Fruit fly (Drosophila melanogaster) whole organism, embryonic: Measurements from ENCODE around the gene CG17321.

Source experiments
- Asciz ChIP-seq: fragments of 200-800 bp; sonication (Bioruptor generic); optimal IDR thresholded peaks from 2 replicates; lab custom pipeline; 2017; ENCODE audit warnings: missing biosample characterization, mild to moderate bottlenecking, missing genetic modification characterization, missing genetic modification reagents
- CG10267 ChIP-seq: fragments of 200-800 bp; sonication (Bioruptor generic); optimal IDR thresholded peaks from 2 replicates; lab custom pipeline; 2018; ENCODE audit warnings: missing biosample characterization, mild to moderate bottlenecking, missing genetic modification characterization, moderate library complexity
- CG10431 ChIP-seq: fragments of 200-800 bp; sonication (Bioruptor generic); optimal IDR thresholded peaks from 3 replicates; lab custom pipeline; 2018; ENCODE audit warnings: missing biosample characterization, mild to moderate bottlenecking, missing genetic modification characterization
- CG10543 ChIP-seq: fragments of 200-800 bp; sonication (Bioruptor generic); optimal IDR thresholded peaks from 3 replicates; lab custom pipeline; 2017; ENCODE audit warnings: missing biosample characterization, mild to moderate bottlenecking, missing genetic modification characterization, moderate library complexity
- CG11085 ChIP-seq: fragments of 200-800 bp; sonication (Bioruptor generic); IDR thresholded peaks from 2 replicates; pipeline ENCODE4 v1.3.6; 2022; ENCODE audit warnings: missing biosample characterization, missing genetic modification characterization
- CG11456 ChIP-seq: fragments of 200-800 bp; sonication (Bioruptor generic); IDR thresholded peaks from 3 replicates; pipeline ENCODE4 v1.3.6; 2022; ENCODE audit warnings: missing biosample characterization, missing genetic modification characterization
- CG11723 ChIP-seq: fragments of 200-800 bp; sonication (Bioruptor generic); optimal IDR thresholded peaks from 2 replicates; lab custom pipeline; 2017; ENCODE audit warnings: missing biosample characterization, mild to moderate bottlenecking, missing genetic modification characterization
- CG13296 ChIP-seq: fragments of 200-800 bp; sonication (Bioruptor generic); optimal IDR thresholded peaks from 3 replicates; lab custom pipeline; 2018; ENCODE audit warnings: missing biosample characterization, mild to moderate bottlenecking, missing genetic modification characterization
- CG17359 ChIP-seq: fragments of 200-800 bp; sonication (Bioruptor generic); optimal IDR thresholded peaks from 3 replicates; lab custom pipeline; 2018; ENCODE audit warnings: missing biosample characterization, mild to moderate bottlenecking, missing genetic modification characterization, moderate library complexity
- CG17385 ChIP-seq: fragments of 200-800 bp; sonication (Bioruptor generic); optimal IDR thresholded peaks from 3 replicates; lab custom pipeline; 2018; ENCODE audit warnings: missing biosample characterization, mild to moderate bottlenecking, missing genetic modification characterization
- CG17568 ChIP-seq: fragments of 200-800 bp; sonication (Bioruptor generic); optimal IDR thresholded peaks from 2 replicates; lab custom pipeline; 2018; ENCODE audit warnings: missing biosample characterization, mild to moderate bottlenecking, missing genetic modification characterization, moderate library complexity
- CG1792 ChIP-seq: fragments of 200-800 bp; sonication (Bioruptor generic); optimal IDR thresholded peaks from 2 replicates; lab custom pipeline; 2016; ENCODE audit warnings: missing biosample characterization, missing genetic modification characterization
- CG1832 ChIP-seq: fragments of 200-800 bp; sonication (Bioruptor generic); optimal IDR thresholded peaks from 2 replicates; lab custom pipeline; 2017; ENCODE audit warnings: missing biosample characterization, mild to moderate bottlenecking, missing genetic modification characterization, inconsistent platforms
- CG2712 ChIP-seq: fragments of 200-800 bp; optimal IDR thresholded peaks from 3 replicates; lab custom pipeline; 2019; ENCODE audit warnings: missing biosample characterization, mild to moderate bottlenecking, missing genetic modification characterization, moderate library complexity
- CG5245 ChIP-seq: fragments of 200-800 bp; sonication (Bioruptor generic); optimal IDR thresholded peaks from 3 replicates; lab custom pipeline; 2016; ENCODE audit warnings: missing biosample characterization, missing genetic modification characterization
- D ChIP-seq, 2 experiments: fragments of 200-800 bp in 1 of 2; fragments of >200 bp in 1 of 2; sonication (Bioruptor generic) in 1 of 2; optimal IDR thresholded peaks; 2 replicates in 1 of 2; 3 replicates in 1 of 2; lab custom pipeline; 2017; ENCODE audit warnings: mild to moderate bottlenecking in 1 of 2, missing biosample characterization in 1 of 2, missing genetic modification characterization in 1 of 2, missing genetic modification reagents in 1 of 2
- Dip2 ChIP-seq: fragments of 200-800 bp; sonication (Bioruptor generic); IDR thresholded peaks from 2 replicates; pipeline ENCODE4 v1.3.6; 2022; ENCODE audit warnings: missing biosample characterization, missing genetic modification characterization
- E2f2 ChIP-seq: fragments of 200-800 bp; sonication (Bioruptor generic); IDR thresholded peaks from 2 replicates; pipeline ENCODE4 v1.3.6; 2022; ENCODE audit warnings: missing biosample characterization, missing genetic modification characterization
- Gsc ChIP-seq: fragments of 200-800 bp; sonication (Bioruptor generic); IDR thresholded peaks from 2 replicates; pipeline ENCODE4 v1.3.6; 2022; ENCODE audit warnings: missing biosample characterization, missing genetic modification characterization
- Gug ChIP-seq: fragments of 200-800 bp; sonication (Bioruptor generic); IDR thresholded peaks from 4 replicates; pipeline ENCODE4 v1.3.6; 2022; ENCODE audit warnings: missing biosample characterization, missing genetic modification characterization
- HLH3B ChIP-seq: fragments of 200-800 bp; sonication (Bioruptor generic); IDR thresholded peaks from 2 replicates; pipeline ENCODE4 v1.3.6; 2022; ENCODE audit warnings: missing biosample characterization, missing genetic modification characterization
- Hr51 ChIP-seq, 2 experiments: fragments of 200-800 bp; sonication (Bioruptor generic); optimal IDR thresholded peaks; 2 replicates in 1 of 2; 3 replicates in 1 of 2; lab custom pipeline; 2016 to 2018; ENCODE audit warnings: missing biosample characterization in 2 of 2, missing genetic modification characterization in 2 of 2, mild to moderate bottlenecking in 1 of 2, moderate library complexity in 1 of 2
- NK7.1 ChIP-seq: fragments of 200-800 bp; sonication (Bioruptor generic); optimal IDR thresholded peaks from 3 replicates; lab custom pipeline; 2016; ENCODE audit warnings: missing biosample characterization, missing genetic modification characterization
- Nf-YA ChIP-seq: fragments of 200-800 bp; sonication (Bioruptor generic); IDR thresholded peaks from 2 replicates; pipeline ENCODE4 v1.3.6; 2022; ENCODE audit warnings: missing biosample characterization, missing genetic modification characterization
- Pdp1 ChIP-seq, 2 experiments: fragments of 200-800 bp; sonication (Bioruptor generic); optimal IDR thresholded peaks; 3 replicates each; lab custom pipeline; 2016; ENCODE audit warnings: missing biosample characterization in 2 of 2, missing genetic modification characterization in 2 of 2, mild to moderate bottlenecking in 1 of 2, moderate library complexity in 1 of 2
- Rx ChIP-seq: fragments of 200-800 bp; sonication (Bioruptor generic); IDR thresholded peaks from 2 replicates; pipeline ENCODE4 v1.3.6; 2022; ENCODE audit warnings: missing biosample characterization, missing genetic modification characterization
- Sry-δ ChIP-seq: fragments of 200-800 bp; sonication (Bioruptor generic); optimal IDR thresholded peaks from 2 replicates; lab custom pipeline; 2016; ENCODE audit warnings: missing biosample characterization, missing genetic modification characterization
- Trl ChIP-seq, 3 experiments: fragments of >200 bp in 2 of 3; fragments of 200-800 bp in 1 of 3; sonication (Bioruptor generic) in 1 of 3; optimal IDR thresholded peaks; 2 replicates in 1 of 3; 3 replicates in 2 of 3; lab custom pipeline; 2016 to 2017; ENCODE audit warnings: missing biosample characterization in 1 of 3, missing genetic modification characterization in 1 of 3
- ac ChIP-seq: fragments of 200-800 bp; sonication (Bioruptor generic); optimal IDR thresholded peaks from 3 replicates; lab custom pipeline; 2017; ENCODE audit warnings: missing biosample characterization, mild to moderate bottlenecking, missing genetic modification characterization
- ase ChIP-seq: fragments of 200-800 bp; sonication (Bioruptor generic); IDR thresholded peaks from 3 replicates; pipeline ENCODE4 v1.3.6; 2022; ENCODE audit warnings: missing biosample characterization, missing genetic modification characterization
- chif ChIP-seq, 2 experiments: fragments of 200-800 bp; sonication (Bioruptor generic); optimal IDR thresholded peaks; 3 replicates each; lab custom pipeline; 2016; ENCODE audit warnings: missing biosample characterization in 2 of 2, missing genetic modification characterization in 2 of 2
- crp ChIP-seq, 2 experiments: fragments of 200-800 bp; sonication (Bioruptor generic); optimal IDR thresholded peaks; 2 replicates in 1 of 2; 3 replicates in 1 of 2; lab custom pipeline; 2017; ENCODE audit warnings: missing biosample characterization in 2 of 2, missing genetic modification characterization in 2 of 2, mild to moderate bottlenecking in 1 of 2, moderate library complexity in 1 of 2
- danr ChIP-seq: fragments of 200-800 bp; sonication (Bioruptor generic); IDR thresholded peaks from 2 replicates; pipeline ENCODE4 v1.3.6; 2022; ENCODE audit warnings: missing biosample characterization, missing genetic modification characterization
- dysf ChIP-seq: fragments of 200-800 bp; sonication (Bioruptor generic); IDR thresholded peaks from 3 replicates; pipeline ENCODE4 v1.3.6; 2022; ENCODE audit warnings: missing biosample characterization, missing genetic modification characterization
- ems ChIP-seq: fragments of 200-800 bp; sonication (Bioruptor generic); optimal IDR thresholded peaks from 3 replicates; lab custom pipeline; 2016; ENCODE audit warnings: missing biosample characterization, missing genetic modification characterization
- fd64A ChIP-seq: fragments of 200-800 bp; sonication (Bioruptor generic); optimal IDR thresholded peaks from 3 replicates; lab custom pipeline; 2018; ENCODE audit warnings: missing biosample characterization, mild to moderate bottlenecking, missing genetic modification characterization
- grn ChIP-seq: fragments of 200-800 bp; sonication (Bioruptor generic); optimal IDR thresholded peaks from 3 replicates; lab custom pipeline; 2017; ENCODE audit warnings: missing biosample characterization, missing genetic modification characterization
- gt ChIP-seq: fragments of 200-800 bp; sonication (Bioruptor generic); IDR thresholded peaks from 2 replicates; pipeline ENCODE4 v1.3.6; 2022; ENCODE audit warnings: missing biosample characterization, missing genetic modification characterization
- inv ChIP-seq: fragments of 200-800 bp; sonication (Bioruptor generic); IDR thresholded peaks from 2 replicates; pipeline ENCODE4 v1.3.6; 2022; ENCODE audit warnings: missing biosample characterization, missing genetic modification characterization; ENCODE audit not compliant: partially characterized antibody
- jigr1 ChIP-seq: fragments of 200-800 bp; sonication (Bioruptor generic); IDR thresholded peaks from 3 replicates; pipeline ENCODE4 v1.3.6; 2022; ENCODE audit warnings: missing biosample characterization, missing genetic modification characterization
- kah ChIP-seq: fragments of 200-800 bp; sonication (Bioruptor generic); optimal IDR thresholded peaks from 2 replicates; lab custom pipeline; 2018; ENCODE audit warnings: missing biosample characterization, mild to moderate bottlenecking, missing genetic modification characterization
- klu ChIP-seq: fragments of 200-800 bp; sonication (Bioruptor generic); IDR thresholded peaks from 2 replicates; pipeline ENCODE4 v1.3.6; 2022; ENCODE audit warnings: missing biosample characterization, missing genetic modification characterization
- kni ChIP-seq: fragments of 200-800 bp; sonication (Bioruptor generic); optimal IDR thresholded peaks from 3 replicates; lab custom pipeline; 2017; ENCODE audit warnings: mild to moderate bottlenecking, missing biosample characterization, missing genetic modification reagents, missing genetic modification characterization
- luna ChIP-seq: fragments of 200-800 bp; sonication (Bioruptor generic); optimal IDR thresholded peaks from 2 replicates; lab custom pipeline; 2016; ENCODE audit warnings: missing biosample characterization, missing genetic modification characterization
- schlank ChIP-seq: fragments of 200-800 bp; sonication (Bioruptor generic); optimal IDR thresholded peaks from 2 replicates; lab custom pipeline; 2018; ENCODE audit warnings: missing biosample characterization, mild to moderate bottlenecking, missing genetic modification characterization
- slou ChIP-seq: fragments of 200-800 bp; sonication (Bioruptor generic); optimal IDR thresholded peaks from 3 replicates; lab custom pipeline; 2016; ENCODE audit warnings: missing biosample characterization, missing genetic modification characterization
- tap ChIP-seq: fragments of 200-800 bp; optimal IDR thresholded peaks from 3 replicates; lab custom pipeline; 2019; ENCODE audit warnings: missing biosample characterization, mild to moderate bottlenecking, missing genetic modification characterization, moderate library complexity
- tna ChIP-seq: fragments of 200-800 bp; sonication (Bioruptor generic); IDR thresholded peaks from 2 replicates; pipeline ENCODE4 v1.3.6; 2022; ENCODE audit warnings: missing biosample characterization, missing genetic modification characterization; ENCODE audit not compliant: partially characterized antibody

The CG17321 gene

dm6 chr2L:18897992-18898391 is 53.0 kb downstream of the CG17321 start (continued):
- TF ChIP-seq crp (GFP tag; optimal IDR thresholded peaks at IDR 0.05; lab: Kevin White, UChicago) = no peak
- TF ChIP-seq Gsc (GFP tag; lab: Robert Waterston, UW) = no peak
- TF ChIP-seq klu (GFP tag; lab: Robert Waterston, UW) = no peak
- TF ChIP-seq jigr1 (GFP tag; lab: Robert Waterston, UW) = no peak
- no peak for TF ChIP-seq CG1792 (GFP tag; lab: Kevin White, UChicago)
- no peak for TF ChIP-seq ac
- TF ChIP-seq D (optimal IDR thresholded peaks at IDR 0.05; lab: Kevin White, UChicago) = no peak
- TF ChIP-seq D (GFP tag; optimal IDR thresholded peaks at IDR 0.05; lab: Kevin White, UChicago) = no peak
- TF ChIP-seq grn (GFP tag; lab: Kevin White, UChicago) = peak; percentile 87
- TF ChIP-seq kni (GFP tag; lab: Kevin White, UChicago) = peak; percentile 28
- no peak for TF ChIP-seq schlank (tag; lab: Kevin White, UChicago)
- TF ChIP-seq CG17385 (GFP tag; lab: Kevin White, UChicago) = no peak
- no peak for TF ChIP-seq Nf-YA (GFP tag; lab: Robert Waterston, UW)
- TF ChIP-seq ems (GFP tag; lab: Kevin White, UChicago) = no peak
- no peak for TF ChIP-seq ase (GFP tag; lab: Robert Waterston, UW)
- TF ChIP-seq luna = no peak
- peak in 1 of 2 experiments; percentile 35 for TF ChIP-seq Pdp1 (GFP tag; optimal IDR thresholded peaks at IDR 0.05; lab: Kevin White, UChicago)
- no peak for TF ChIP-seq Dip2 (GFP tag; lab: Robert Waterston, UW)
- TF ChIP-seq CG2712 (tag; lab: Kevin White, UChicago) = no peak
- TF ChIP-seq, all 482 proteins: peak for 7

dm6 chr2L:18899254-18899653 is 54.3 kb downstream of the CG17321 start:
- TF ChIP-seq CG11723 = peak; percentile 33
- TF ChIP-seq CG13296 (GFP tag; lab: Kevin White, UChicago) = no peak
- TF ChIP-seq CG10543 (GFP tag; lab: Kevin White, UChicago) = peak; percentile 12
- peak; percentile 49; the same call in 1 of the 2 replicates for TF ChIP-seq Rx
- TF ChIP-seq kah (GFP tag; lab: Kevin White, UChicago) = peak; percentile 14
- peak; percentile 59; the same call in 2 of the 4 replicates for TF ChIP-seq Gug (GFP tag; lab: Robert Waterston, UW)
- peak; percentile 39 for TF ChIP-seq CG5245 (GFP tag; lab: Kevin White, UChicago)
- TF ChIP-seq HLH3B = peak; percentile 47; the same call in 1 of the 2 replicates
- peak; percentile 69 to 86 for TF ChIP-seq chif (GFP tag; optimal IDR thresholded peaks at IDR 0.05; lab: Kevin White, UChicago)
- peak; percentile 55 for TF ChIP-seq CG17568 (GFP tag; lab: Kevin White, UChicago)
- no peak for TF ChIP-seq inv (GFP tag; lab: Robert Waterston, UW)
- no peak for TF ChIP-seq CG11085
- no peak for TF ChIP-seq gt (GFP tag; lab: Robert Waterston, UW)
- peak; percentile 70 for TF ChIP-seq CG17359
- no peak for TF ChIP-seq CG1832 (GFP tag; lab: Kevin White, UChicago)
- TF ChIP-seq CG10431 (GFP tag; lab: Kevin White, UChicago) = peak; percentile 47
- no peak for TF ChIP-seq Trl (optimal IDR thresholded peaks at IDR 0.05; lab: Kevin White, UChicago)
- TF ChIP-seq Trl (GFP tag; optimal IDR thresholded peaks at IDR 0.05; lab: Kevin White, UChicago) = peak; percentile 50
- peak; percentile 15; the same call in 1 of the 2 replicates for TF ChIP-seq E2f2 (GFP tag; lab: Robert Waterston, UW)
- TF ChIP-seq Hr51 (GFP tag; optimal IDR thresholded peaks at IDR 0.05; lab: Kevin White, UChicago) = peak; percentile 11 to 29
- no peak for TF ChIP-seq tna
- TF ChIP-seq NK7.1 (GFP tag; lab: Kevin White, UChicago) = no peak
- TF ChIP-seq crp (GFP tag; optimal IDR thresholded peaks at IDR 0.05; lab: Kevin White, UChicago) = no peak
- peak; percentile 72 for TF ChIP-seq CG10267 (tag; lab: Kevin White, UChicago)
- peak; percentile 53; the same call in 1 of the 3 replicates for TF ChIP-seq dysf (GFP tag; lab: Robert Waterston, UW)
- TF ChIP-seq ase (GFP tag; lab: Robert Waterston, UW) = peak; percentile 5; the same call in 1 of the 3 replicates
- TF ChIP-seq Sry-δ (GFP tag; lab: Kevin White, UChicago) = peak; percentile 5
- TF ChIP-seq fd64A (GFP tag; lab: Kevin White, UChicago) = peak; percentile 73
- no peak for TF ChIP-seq CG11456 (GFP tag; lab: Robert Waterston, UW)
- peak; percentile 55 for TF ChIP-seq tap
- peak; percentile 49 for TF ChIP-seq Asciz (GFP tag; lab: Kevin White, UChicago)
- peak; percentile 43 for TF ChIP-seq slou (GFP tag; lab: Kevin White, UChicago)
- TF ChIP-seq danr (GFP tag; lab: Robert Waterston, UW) = no peak
